Worm (Caenorhabditis elegans): Measurements from ENCODE around the gene C12D5.3.

C12D5.3 gene

DNA sequence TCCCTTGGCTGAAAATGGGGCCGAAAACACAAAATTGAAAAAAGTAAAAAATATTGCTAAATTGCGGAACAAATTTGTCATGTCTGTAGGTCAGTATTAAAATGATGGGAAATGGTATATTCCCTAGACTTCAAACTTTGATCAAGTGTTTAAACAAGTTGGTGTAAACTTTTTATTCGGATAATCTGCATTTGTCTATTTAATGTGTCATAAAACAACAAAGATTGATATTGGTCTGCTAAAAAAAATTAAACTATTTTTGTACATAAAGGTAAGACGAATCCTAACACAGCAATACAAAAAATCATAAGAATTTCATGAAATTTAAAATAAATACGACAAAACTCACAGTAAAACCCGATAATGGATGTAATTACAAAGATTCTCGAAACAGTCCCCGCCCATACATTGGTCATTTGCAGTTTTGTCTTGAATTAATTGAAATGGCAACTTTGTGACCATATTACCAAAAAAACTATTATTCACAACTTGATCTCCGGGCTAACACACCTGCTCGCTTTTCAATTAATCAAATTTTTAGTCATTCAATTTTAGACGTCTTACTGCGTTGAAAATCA lies 48.1 kb downstream of the C12D5.3 start, which contains the start of the genes ZK105.6 and ZK105.8:
ZK105.6 (minus strand) TSS at position 101 of the 578 bp plus-strand sequence.
ZK105.8 (plus strand) TSS at position 528 of the 578 bp plus-strand sequence.
- TF ChIP-seq unc-62 (GFP tag; optimal IDR thresholded peaks at IDR 0.05) = no peak

DNA sequence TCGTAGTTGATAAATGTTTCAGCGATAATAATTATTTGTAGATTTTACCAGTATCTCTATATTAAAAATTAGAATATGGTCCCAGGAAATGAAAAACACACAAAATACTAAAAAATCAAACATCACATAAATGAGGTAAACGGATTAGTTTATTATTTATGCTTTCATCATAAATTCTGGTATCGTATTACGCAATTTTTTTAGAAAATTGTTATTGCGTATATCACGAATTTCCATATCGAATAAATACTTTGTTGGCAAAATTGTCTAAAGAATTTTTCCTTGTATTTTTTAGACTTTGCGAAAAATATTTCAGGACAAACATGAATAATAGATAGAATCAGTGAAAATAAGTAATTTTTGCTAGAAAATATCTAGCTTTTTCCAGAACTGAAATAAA lies 50.2 kb downstream of the C12D5.3 start:
- TF ChIP-seq unc-62 (GFP tag; optimal IDR thresholded peaks at IDR 0.05) = no peak
